Fruit fly (Drosophila melanogaster) whole organism, embryonic: ENCODE measurements around the gene CG5290.

ENCODE experiments used
- Ada2b ChIP-seq: fragments of 200-800 bp; sonication (Bioruptor generic); IDR thresholded peaks from 2 replicates; pipeline ENCODE4 v1.3.6; 2022; ENCODE audit warnings: missing biosample characterization, missing genetic modification characterization
- CG10543 ChIP-seq: fragments of 200-800 bp; sonication (Bioruptor generic); optimal IDR thresholded peaks from 3 replicates; lab custom pipeline; 2017; ENCODE audit warnings: missing biosample characterization, mild to moderate bottlenecking, missing genetic modification characterization, moderate library complexity
- CG11085 ChIP-seq: fragments of 200-800 bp; sonication (Bioruptor generic); IDR thresholded peaks from 2 replicates; pipeline ENCODE4 v1.3.6; 2022; ENCODE audit warnings: missing biosample characterization, missing genetic modification characterization
- CG11093 ChIP-seq: fragments of 200-800 bp; sonication (Bioruptor generic); IDR thresholded peaks from 3 replicates; pipeline ENCODE4 v1.3.6; 2022; ENCODE audit warnings: missing biosample characterization, missing genetic modification characterization
- CG11560 ChIP-seq: fragments of 200-800 bp; sonication (Bioruptor generic); IDR thresholded peaks from 3 replicates; pipeline ENCODE4 v1.3.6; 2022; ENCODE audit warnings: missing biosample characterization, missing genetic modification characterization
- CG11723 ChIP-seq: fragments of 200-800 bp; sonication (Bioruptor generic); optimal IDR thresholded peaks from 2 replicates; lab custom pipeline; 2017; ENCODE audit warnings: missing biosample characterization, mild to moderate bottlenecking, missing genetic modification characterization
- CG12391 ChIP-seq: fragments of 200-800 bp; sonication (Bioruptor generic); optimal IDR thresholded peaks from 3 replicates; lab custom pipeline; 2018; ENCODE audit warnings: missing biosample characterization, mild to moderate bottlenecking, missing genetic modification characterization, moderate library complexity
- CG17328 ChIP-seq: fragments of 200-800 bp; sonication (Bioruptor generic); IDR thresholded peaks from 2 replicates; pipeline ENCODE4 v1.3.6; 2022; ENCODE audit warnings: missing biosample characterization, missing genetic modification characterization
- CG17612 ChIP-seq: fragments of 200-800 bp; sonication (Bioruptor generic); IDR thresholded peaks from 2 replicates; pipeline ENCODE4 v1.3.6; 2022; ENCODE audit warnings: missing biosample characterization, missing genetic modification characterization
- CG2678 ChIP-seq: fragments of 200-800 bp; sonication (Bioruptor generic); optimal IDR thresholded peaks from 3 replicates; lab custom pipeline; 2019; ENCODE audit warnings: missing biosample characterization, mild to moderate bottlenecking, missing genetic modification characterization, moderate library complexity
- CG31365 ChIP-seq: fragments of 200-800 bp; sonication (Bioruptor generic); optimal IDR thresholded peaks from 2 replicates; lab custom pipeline; 2018; ENCODE audit warnings: missing biosample characterization, mild to moderate bottlenecking, missing genetic modification characterization
- CG32772 ChIP-seq: fragments of 200-800 bp; sonication (Bioruptor generic); IDR thresholded peaks from 2 replicates; pipeline ENCODE4 v1.3.6; 2022; ENCODE audit warnings: missing biosample characterization, missing genetic modification characterization
- CG33213 ChIP-seq: fragments of 200-800 bp; sonication (Bioruptor generic); optimal IDR thresholded peaks from 3 replicates; lab custom pipeline; 2016; ENCODE audit warnings: missing biosample characterization, missing genetic modification characterization
- CG6813 ChIP-seq: fragments of 200-800 bp; sonication (Bioruptor generic); optimal IDR thresholded peaks from 2 replicates; lab custom pipeline; 2017; ENCODE audit warnings: missing biosample characterization, missing genetic modification characterization, mild to moderate bottlenecking, moderate library complexity, missing genetic modification reagents
- CG7271 ChIP-seq: fragments of 200-800 bp; sonication (Bioruptor generic); optimal IDR thresholded peaks from 2 replicates; lab custom pipeline; 2018; ENCODE audit warnings: missing biosample characterization, mild to moderate bottlenecking, missing genetic modification characterization, moderate library complexity
- CG7556 ChIP-seq: fragments of 200-800 bp; sonication (Bioruptor generic); optimal IDR thresholded peaks from 2 replicates; lab custom pipeline; 2017; ENCODE audit warnings: missing biosample characterization, mild to moderate bottlenecking, missing genetic modification characterization
- CG8290 ChIP-seq, 3 experiments: fragments of 200-800 bp; sonication (Bioruptor generic); optimal IDR thresholded peaks; 2 replicates each; lab custom pipeline; 2016 to 2019; ENCODE audit warnings: missing biosample characterization in 3 of 3, missing genetic modification characterization in 3 of 3, mild to moderate bottlenecking in 2 of 3, moderate library complexity in 1 of 3
- CG8944 ChIP-seq: fragments of 200-800 bp; sonication (Bioruptor generic); optimal IDR thresholded peaks from 3 replicates; lab custom pipeline; 2016; ENCODE audit warnings: missing biosample characterization, missing genetic modification characterization
- CG9727 ChIP-seq: fragments of 200-800 bp; sonication (Bioruptor generic); optimal IDR thresholded peaks from 3 replicates; lab custom pipeline; 2017; ENCODE audit warnings: missing biosample characterization, mild to moderate bottlenecking, missing genetic modification characterization
- CoRest ChIP-seq: fragments of 200-800 bp; sonication (Bioruptor generic); optimal IDR thresholded peaks from 3 replicates; lab custom pipeline; 2018; ENCODE audit warnings: missing biosample characterization, mild to moderate bottlenecking, missing genetic modification characterization, moderate library complexity
- Dip2 ChIP-seq: fragments of 200-800 bp; sonication (Bioruptor generic); IDR thresholded peaks from 2 replicates; pipeline ENCODE4 v1.3.6; 2022; ENCODE audit warnings: missing biosample characterization, missing genetic modification characterization
- Dp ChIP-seq: fragments of 200-800 bp; sonication (Bioruptor generic); optimal IDR thresholded peaks from 2 replicates; lab custom pipeline; 2018; ENCODE audit warnings: missing biosample characterization, mild to moderate bottlenecking, missing genetic modification characterization, moderate library complexity
- Dref ChIP-seq: fragments of 200-800 bp; sonication (Bioruptor generic); IDR thresholded peaks from 2 replicates; pipeline ENCODE4 v1.3.6; 2022; ENCODE audit warnings: missing biosample characterization, missing genetic modification characterization
- MTF-1 ChIP-seq: fragments of 200-800 bp; sonication (Bioruptor generic); optimal IDR thresholded peaks from 2 replicates; lab custom pipeline; 2018; ENCODE audit warnings: missing biosample characterization, mild to moderate bottlenecking, missing genetic modification characterization, borderline replicate concordance
- Nf-YB ChIP-seq: fragments of 200-800 bp; sonication (Bioruptor generic); optimal IDR thresholded peaks from 3 replicates; lab custom pipeline; 2019; ENCODE audit warnings: missing biosample characterization, mild to moderate bottlenecking, missing genetic modification characterization, moderate library complexity
- NfI ChIP-seq: fragments of 200-800 bp; sonication (Bioruptor generic); optimal IDR thresholded peaks from 3 replicates; lab custom pipeline; 2018; ENCODE audit warnings: missing biosample characterization, mild to moderate bottlenecking, missing genetic modification characterization, moderate library complexity
- Side ChIP-seq: fragments of 200-800 bp; sonication (Bioruptor generic); optimal IDR thresholded peaks from 2 replicates; lab custom pipeline; 2016; ENCODE audit warnings: missing biosample characterization, missing genetic modification characterization
- Sin3A ChIP-seq: fragments of >200 bp; optimal IDR thresholded peaks from 2 replicates; lab custom pipeline; 2018
- ato ChIP-seq: fragments of 200-800 bp; sonication (Bioruptor generic); IDR thresholded peaks from 2 replicates; pipeline ENCODE4 v1.3.6; 2022; ENCODE audit warnings: missing biosample characterization, missing genetic modification characterization; ENCODE audit not compliant: partially characterized antibody
- az2 ChIP-seq: fragments of 200-800 bp; sonication (Bioruptor generic); optimal IDR thresholded peaks from 3 replicates; lab custom pipeline; 2016; ENCODE audit warnings: missing biosample characterization, missing genetic modification characterization
- btn ChIP-seq: fragments of 200-800 bp; sonication (Bioruptor generic); optimal IDR thresholded peaks from 2 replicates; lab custom pipeline; 2016; ENCODE audit warnings: missing biosample characterization, missing genetic modification characterization
- esg ChIP-seq: fragments of 200-800 bp; sonication (Bioruptor generic); conservative IDR thresholded peaks from 2 replicates; pipeline ENCODE4 v1.3.6; 2022; ENCODE audit warnings: missing biosample characterization, missing genetic modification characterization
- fd3F ChIP-seq: fragments of 200-800 bp; sonication (Bioruptor generic); optimal IDR thresholded peaks from 2 replicates; lab custom pipeline; 2018; ENCODE audit warnings: missing biosample characterization, mild to moderate bottlenecking, missing genetic modification characterization, moderate library complexity
- gem ChIP-seq: fragments of 200-800 bp; sonication (Bioruptor generic); optimal IDR thresholded peaks from 2 replicates; lab custom pipeline; 2019; ENCODE audit warnings: missing biosample characterization, mild to moderate bottlenecking, missing genetic modification characterization, moderate library complexity
- jumu ChIP-seq: fragments of 200-800 bp; sonication (Bioruptor generic); optimal IDR thresholded peaks from 3 replicates; lab custom pipeline; 2016; ENCODE audit warnings: missing biosample characterization, missing genetic modification characterization
- kay ChIP-seq: fragments of 200-800 bp; sonication (Bioruptor generic); optimal IDR thresholded peaks from 2 replicates; lab custom pipeline; 2016; ENCODE audit warnings: missing biosample characterization, missing genetic modification characterization
- lab ChIP-seq: fragments of 200-800 bp; sonication (Bioruptor generic); optimal IDR thresholded peaks from 3 replicates; lab custom pipeline; 2017; ENCODE audit warnings: missing biosample characterization, missing genetic modification characterization, mild to moderate bottlenecking, moderate library complexity, missing genetic modification reagents
- maf-S ChIP-seq: fragments of 200-800 bp; sonication (Bioruptor generic); optimal IDR thresholded peaks from 2 replicates; lab custom pipeline; 2016; ENCODE audit warnings: missing biosample characterization, missing genetic modification characterization
- pan ChIP-seq, 4 experiments: fragments of >200 bp in 3 of 4; fragments of 200-800 bp in 1 of 4; sonication (Bioruptor generic) in 1 of 4; optimal IDR thresholded peaks in 3 of 4; IDR thresholded peaks in 1 of 4; 2 replicates each; pipeline versions ENCODE4 v1.3.6 to Lab custom; 2017 to 2022; ENCODE audit warnings: missing biosample characterization in 2 of 4, missing genetic modification characterization in 2 of 4, mixed read lengths in 1 of 4
- pita ChIP-seq: fragments of 200-800 bp; sonication (Bioruptor generic); optimal IDR thresholded peaks from 2 replicates; lab custom pipeline; 2017; ENCODE audit warnings: missing biosample characterization, mild to moderate bottlenecking, missing genetic modification characterization
- pnt ChIP-seq: fragments of 200-800 bp; sonication (Bioruptor generic); optimal IDR thresholded peaks from 3 replicates; lab custom pipeline; 2016; ENCODE audit warnings: missing biosample characterization, missing genetic modification characterization
- pros ChIP-seq: fragments of 200-800 bp; sonication (Bioruptor generic); optimal IDR thresholded peaks from 3 replicates; lab custom pipeline; 2019; ENCODE audit warnings: missing biosample characterization, mild to moderate bottlenecking, missing genetic modification characterization, moderate library complexity
- sd ChIP-seq: fragments of 200-800 bp; sonication (Bioruptor generic); optimal IDR thresholded peaks from 3 replicates; lab custom pipeline; 2018; ENCODE audit warnings: missing biosample characterization, mild to moderate bottlenecking, missing genetic modification characterization, moderate library complexity
- sima ChIP-seq: fragments of 200-800 bp; sonication (Bioruptor generic); optimal IDR thresholded peaks from 2 replicates; lab custom pipeline; 2016; ENCODE audit warnings: missing biosample characterization, missing genetic modification characterization
- slbo ChIP-seq: fragments of 200-800 bp; sonication (Bioruptor generic); IDR thresholded peaks from 2 replicates; pipeline ENCODE4 v1.3.6; 2022; ENCODE audit warnings: missing biosample characterization, missing genetic modification characterization
- tin ChIP-seq: fragments of 200-800 bp; sonication (Bioruptor generic); optimal IDR thresholded peaks from 3 replicates; lab custom pipeline; 2016; ENCODE audit warnings: missing biosample characterization, missing genetic modification characterization
- tup ChIP-seq: fragments of 200-800 bp; sonication (Bioruptor generic); optimal IDR thresholded peaks from 2 replicates; lab custom pipeline; 2016; ENCODE audit warnings: missing biosample characterization, mild to moderate bottlenecking, missing genetic modification characterization, moderate library complexity
- twi ChIP-seq: fragments of 200-800 bp; optimal IDR thresholded peaks from 2 replicates; lab custom pipeline; 2019; ENCODE audit warnings: missing biosample characterization, mild to moderate bottlenecking, missing genetic modification characterization, moderate library complexity
- wek ChIP-seq: fragments of 200-800 bp; sonication (Bioruptor generic); optimal IDR thresholded peaks from 3 replicates; lab custom pipeline; 2018; ENCODE audit warnings: missing biosample characterization, mild to moderate bottlenecking, missing genetic modification characterization, moderate library complexity
- zen2 ChIP-seq: fragments of 200-800 bp; sonication (Bioruptor generic); IDR thresholded peaks from 3 replicates; pipeline ENCODE4 v1.3.6; 2022; ENCODE audit warnings: missing biosample characterization, missing genetic modification characterization; ENCODE audit not compliant: partially characterized antibody

CG5290 gene

dm6 chr3L:17912448-17912847 is at the start of gene CG5290 (continued):
- TF ChIP-seq pan (optimal IDR thresholded peaks at IDR 0.05; lab: Kevin White, UChicago): no peak
- no peak for TF ChIP-seq pan (GFP tag; optimal IDR thresholded peaks at IDR 0.05 in 1 of 2, IDR thresholded peaks at IDR 0.05 in 1 of 2)
- no peak for TF ChIP-seq pros (GFP tag; lab: Kevin White, UChicago)
- peak; percentile 19; the same call in 1 of the 3 replicates for TF ChIP-seq zen2 (GFP tag; lab: Robert Waterston, UW)
- TF ChIP-seq ato: no peak
- peak; percentile 43; the same call in 1 of the 2 replicates for TF ChIP-seq slbo
- no peak for TF ChIP-seq tup (GFP tag; lab: Kevin White, UChicago)
- TF ChIP-seq CG17612 (GFP tag; lab: Robert Waterston, UW): no peak
- TF ChIP-seq kay (GFP tag; lab: Kevin White, UChicago): no peak
- TF ChIP-seq Dp (GFP tag; lab: Kevin White, UChicago): peak; percentile 95
- TF ChIP-seq maf-S (GFP tag; lab: Kevin White, UChicago): no peak
- TF ChIP-seq CG7271: no peak
- no peak for TF ChIP-seq CG11085 (GFP tag; lab: Robert Waterston, UW)
- TF ChIP-seq Side (GFP tag; lab: Kevin White, UChicago): no peak
- no peak for TF ChIP-seq pita
- TF ChIP-seq CG6813 (GFP tag; lab: Kevin White, UChicago): no peak
- no peak for TF ChIP-seq sima (GFP tag; lab: Kevin White, UChicago)
- no peak for TF ChIP-seq btn
- TF ChIP-seq CG9727 (GFP tag; lab: Kevin White, UChicago): no peak
- TF ChIP-seq CG2678 (tag; lab: Kevin White, UChicago): peak; percentile 17
- peak; percentile 28 for TF ChIP-seq az2 (GFP tag; lab: Kevin White, UChicago)
- TF ChIP-seq CG11093 (GFP tag; lab: Robert Waterston, UW): no peak
- TF ChIP-seq tin (GFP tag; lab: Kevin White, UChicago): no peak
- no peak for TF ChIP-seq MTF-1 (GFP tag; lab: Kevin White, UChicago)
- no peak for TF ChIP-seq fd3F (GFP tag; lab: Kevin White, UChicago)
- TF ChIP-seq CoRest: peak; percentile 30
- TF ChIP-seq NfI (GFP tag; lab: Kevin White, UChicago): peak; percentile 7
- no peak for TF ChIP-seq Ada2b (GFP tag; lab: Robert Waterston, UW)
- no peak for TF ChIP-seq CG31365
- TF ChIP-seq Sin3A: peak; percentile 4
- peak; percentile 27 for TF ChIP-seq jumu (GFP tag; lab: Kevin White, UChicago)
- no peak for TF ChIP-seq pnt (GFP tag; lab: Kevin White, UChicago)
- no peak for TF ChIP-seq Dip2
- no peak for TF ChIP-seq CG7556 (GFP tag; lab: Kevin White, UChicago)
- no peak for TF ChIP-seq Dref (GFP tag; lab: Robert Waterston, UW)
- TF ChIP-seq CG17328: no peak
- no peak for TF ChIP-seq CG10543 (GFP tag; lab: Kevin White, UChicago)
- peak; percentile 49 for TF ChIP-seq CG12391 (tag; lab: Kevin White, UChicago)
- TF ChIP-seq CG33213: peak; percentile 34
- peak; percentile 27 for TF ChIP-seq gem (tag; lab: Kevin White, UChicago)
- TF ChIP-seq Nf-YB: no peak
- TF ChIP-seq esg (GFP tag; lab: Robert Waterston, UW): no peak
- TF ChIP-seq CG11723: no peak
- TF ChIP-seq CG8290 (GFP tag; optimal IDR thresholded peaks at IDR 0.05; lab: Kevin White, UChicago): peak; percentile 4
- TF ChIP-seq CG8290 (tag; optimal IDR thresholded peaks at IDR 0.05; lab: Kevin White, UChicago): peak in 1 of 2 experiments; percentile 1
- no peak for TF ChIP-seq CG32772 (GFP tag; lab: Robert Waterston, UW)
- TF ChIP-seq wek (GFP tag; lab: Kevin White, UChicago): no peak
- peak; percentile 20 for TF ChIP-seq CG8944 (GFP tag; lab: Kevin White, UChicago)
- TF ChIP-seq sd (tag; lab: Kevin White, UChicago): peak; percentile 18
- no peak for TF ChIP-seq CG11560 (tag; lab: Robert Waterston, UW)
- TF ChIP-seq twi (tag; lab: Kevin White, UChicago): no peak
- TF ChIP-seq lab (GFP tag; lab: Kevin White, UChicago): peak; percentile 55
